Worm (Caenorhabditis elegans): ENCODE results near the gene Y6G8.6.

ce11 chrV:17614251-17614650 is 2.5 kb downstream of the Y6G8.6 start, which contains the start of gene Y6G8.14:
- TF ChIP-seq dao-5 (tag; optimal IDR thresholded peaks at IDR 0.05): no peak
- no peak for TF ChIP-seq him-1 (tag; optimal IDR thresholded peaks at IDR 0.05)
